Worm (Caenorhabditis elegans) whole organism, early embryonic: Measurements from ENCODE around the gene tomm-20.
A peak's percentile ranks its signal among the peaks of the same experiment; 100 is the strongest.

Source experiments
- B0310.2 ChIP-seq: sonication (generic microtip); optimal IDR thresholded peaks from 2 replicates; lab custom pipeline; 2016; ENCODE audit warnings: mild to moderate bottlenecking, missing genetic modification characterization, missing compliant biosample characterization
- F13C5.2 ChIP-seq: sonication (generic microtip); optimal IDR thresholded peaks from 2 replicates; lab custom pipeline; 2017; ENCODE audit warnings: mild to moderate bottlenecking, missing genetic modification characterization, inconsistent platforms, missing compliant biosample characterization
- aly-1 ChIP-seq: sonication (generic microtip); optimal IDR thresholded peaks from 2 replicates; lab custom pipeline; 2016; ENCODE audit warnings: missing genetic modification characterization, missing compliant biosample characterization
- ama-1 ChIP-seq: fragments of 150-350 bp; optimal IDR thresholded peaks from 2 replicates; lab custom pipeline; 2014
- ceh-13 ChIP-seq: fragments of 200-800 bp; sonication (Bioruptor generic); optimal IDR thresholded peaks from 2 replicates; lab custom pipeline; 2018; ENCODE audit warnings: mild to moderate bottlenecking, missing genetic modification characterization, missing compliant biosample characterization
- ceh-36 ChIP-seq: sonication (generic microtip); optimal IDR thresholded peaks from 2 replicates; lab custom pipeline; 2016; ENCODE audit warnings: missing genetic modification characterization, inconsistent platforms, missing compliant biosample characterization
- ets-7 ChIP-seq: sonication (generic microtip); optimal IDR thresholded peaks from 2 replicates; lab custom pipeline; 2016; ENCODE audit warnings: missing genotype, missing genetic modification characterization, missing compliant biosample characterization
- flt-1 ChIP-seq: fragments of 200-800 bp; sonication (Bioruptor generic); IDR thresholded peaks from 2 replicates; pipeline ENCODE4 v1.3.6; 2022; ENCODE audit warnings: missing genetic modification characterization, missing compliant biosample characterization
- hmbx-1 ChIP-seq: sonication (generic microtip); optimal IDR thresholded peaks from 2 replicates; lab custom pipeline; 2016; ENCODE audit warnings: mild to moderate bottlenecking, missing genetic modification characterization, missing compliant biosample characterization
- hmg-4 ChIP-seq: fragments of 200-800 bp; sonication (Bioruptor generic); optimal IDR thresholded peaks from 2 replicates; lab custom pipeline; 2018; ENCODE audit warnings: mild to moderate bottlenecking, missing genetic modification characterization, missing compliant biosample characterization
- hnd-1 ChIP-seq: sonication (generic microtip); optimal IDR thresholded peaks from 2 replicates; lab custom pipeline; 2016; ENCODE audit warnings: missing genetic modification characterization, missing compliant biosample characterization
- pes-1 ChIP-seq: fragments of 200-800 bp; sonication (Bioruptor generic); IDR thresholded peaks from 2 replicates; pipeline ENCODE4 v1.3.6; 2022; ENCODE audit warnings: missing genetic modification reagents, missing genetic modification characterization, missing compliant biosample characterization
- scrt-1 ChIP-seq: fragments of 200-800 bp; sonication (Bioruptor generic); IDR thresholded peaks from 2 replicates; pipeline ENCODE4 v1.3.6; 2022; ENCODE audit warnings: missing genetic modification characterization, missing compliant biosample characterization
- sea-1 ChIP-seq: fragments of 200-800 bp; sonication (Bioruptor generic); conservative IDR thresholded peaks from 2 replicates; pipeline ENCODE4 v1.3.6; 2022; ENCODE audit warnings: missing genetic modification characterization, missing compliant biosample characterization
- tbx-11 ChIP-seq: fragments of 200-800 bp; sonication (Bioruptor generic); IDR thresholded peaks from 2 replicates; pipeline ENCODE4 v1.3.6; 2022; ENCODE audit warnings: missing genetic modification characterization, missing compliant biosample characterization
- tbx-37 ChIP-seq: fragments of 200-800 bp; sonication (Bioruptor generic); conservative IDR thresholded peaks from 2 replicates; pipeline ENCODE4 v1.3.6; 2022; ENCODE audit warnings: missing genetic modification reagents, missing genetic modification characterization, missing compliant biosample characterization
- tra-4 ChIP-seq: sonication (generic microtip); optimal IDR thresholded peaks from 2 replicates; lab custom pipeline; 2017; ENCODE audit warnings: missing genetic modification characterization, missing compliant biosample characterization

Gene tomm-20

ce11 chrV:12351842-12352241 is 8.6 kb upstream of the tomm-20 start:
- TF ChIP-seq sea-1 (GFP tag; lab: Robert Waterston, UW) (no peak), flt-1 (GFP tag; lab: Robert Waterston, UW) (no peak), hmbx-1 (no peak)

ce11 chrV:12349365-12349764 is 6.1 kb upstream of the tomm-20 start:
- TF ChIP-seq hmg-4, result no peak
- no peak for TF ChIP-seq hmbx-1
- TF ChIP-seq B0310.2 (tag; lab: Kevin White, UChicago), result no peak
- TF ChIP-seq F13C5.2 (tag; lab: Kevin White, UChicago), result no peak
- TF ChIP-seq ets-7 (tag; lab: Kevin White, UChicago), result no peak
- no peak for TF ChIP-seq ceh-13 (GFP tag; lab: Kevin White, UChicago)
- no peak for TF ChIP-seq sea-1 (GFP tag; lab: Robert Waterston, UW)
- TF ChIP-seq tra-4 (tag; lab: Kevin White, UChicago), result no peak
- no peak for TF ChIP-seq aly-1 (tag; lab: Kevin White, UChicago)
- TF ChIP-seq flt-1 (GFP tag; lab: Robert Waterston, UW), result no peak
- TF ChIP-seq scrt-1 (GFP tag; lab: Robert Waterston, UW), result no peak
- no peak for TF ChIP-seq ceh-36 (tag; lab: Kevin White, UChicago)
- TF ChIP-seq hnd-1, result no peak

- TF ChIP-seq flt-1 (GFP tag; lab: Robert Waterston, UW) (no peak), hmg-4 (no peak), tbx-11 (GFP tag; lab: Robert Waterston, UW) (no peak), F13C5.2 (tag; lab: Kevin White, UChicago) (no peak), B0310.2 (tag; lab: Kevin White, UChicago) (no peak), ets-7 (tag; lab: Kevin White, UChicago) (no peak), pes-1 (GFP tag; lab: Robert Waterston, UW) (no peak)
These were observed 4.6 kb upstream of the tomm-20 start for ce11 chrV:12347854-12348253.

ce11 chrV:12345808-12346207 is 2.5 kb upstream of the tomm-20 start, which contains the start of gene snb-2:
snb-2 (minus strand) TSS chrV:12345908.
- no peak for TF ChIP-seq hnd-1
- no peak for TF ChIP-seq F13C5.2 (tag; lab: Kevin White, UChicago)

- no peak for TF ChIP-seq tbx-11 (GFP tag; lab: Robert Waterston, UW)
- TF ChIP-seq ceh-36 (tag; lab: Kevin White, UChicago), result no peak
- TF ChIP-seq ets-7 (tag; lab: Kevin White, UChicago), result no peak
- TF ChIP-seq aly-1 (tag; lab: Kevin White, UChicago), result no peak
- no peak for TF ChIP-seq tbx-37 (GFP tag; lab: Robert Waterston, UW)
- TF ChIP-seq ama-1, result no peak
- TF ChIP-seq ceh-13 (GFP tag; lab: Kevin White, UChicago), result no peak
- TF ChIP-seq hmg-4, result no peak
These were observed 1.6 kb upstream of the tomm-20 start, which contains the start of gene F23H12.3 for ce11 chrV:12344845-12345244. F23H12.3 (plus strand) TSS chrV:12345145.

ce11 chrV:12337894-12338293 is 5.4 kb downstream of the tomm-20 start, which contains the start of gene twk-13:
twk-13 (minus strand) TSS chrV:12337994.
- TF ChIP-seq pes-1 (GFP tag; lab: Robert Waterston, UW), result no peak
- TF ChIP-seq sea-1 (GFP tag; lab: Robert Waterston, UW), result no peak
- TF ChIP-seq hmg-4, result no peak
- no peak for TF ChIP-seq F13C5.2 (tag; lab: Kevin White, UChicago)
- TF ChIP-seq ceh-36 (tag; lab: Kevin White, UChicago), result no peak
- TF ChIP-seq scrt-1 (GFP tag; lab: Robert Waterston, UW), result no peak
- no peak for TF ChIP-seq aly-1 (tag; lab: Kevin White, UChicago)
- TF ChIP-seq tra-4 (tag; lab: Kevin White, UChicago), result no peak
- no peak for TF ChIP-seq B0310.2 (tag; lab: Kevin White, UChicago)

- TF ChIP-seq sea-1 (GFP tag; lab: Robert Waterston, UW), result no peak
- TF ChIP-seq ceh-13 (GFP tag; lab: Kevin White, UChicago), result no peak
- TF ChIP-seq F13C5.2 (tag; lab: Kevin White, UChicago), result no peak
- TF ChIP-seq ama-1, result no peak
- no peak for TF ChIP-seq tbx-11 (GFP tag; lab: Robert Waterston, UW)
- TF ChIP-seq tra-4 (tag; lab: Kevin White, UChicago), result no peak
- TF ChIP-seq ceh-36 (tag; lab: Kevin White, UChicago), result no peak
- no peak for TF ChIP-seq scrt-1 (GFP tag; lab: Robert Waterston, UW)
- TF ChIP-seq B0310.2 (tag; lab: Kevin White, UChicago), result no peak
- no peak for TF ChIP-seq tbx-37 (GFP tag; lab: Robert Waterston, UW)
- no peak for TF ChIP-seq pes-1 (GFP tag; lab: Robert Waterston, UW)
- no peak for TF ChIP-seq hmbx-1
- TF ChIP-seq hnd-1, result no peak
These were observed 8.9 kb downstream of the tomm-20 start for ce11 chrV:12334387-12334786.

- peak; percentile 46; the same call in 1 of the 2 replicates for TF ChIP-seq tbx-37 (GFP tag; lab: Robert Waterston, UW)
- no peak for TF ChIP-seq ama-1
- TF ChIP-seq F13C5.2 (tag; lab: Kevin White, UChicago), result no peak
- TF ChIP-seq scrt-1 (GFP tag; lab: Robert Waterston, UW), result 0 out of 2 replicates have a peak, but pooled peaks have one; percentile 65
- no peak for TF ChIP-seq hmbx-1
- TF ChIP-seq ceh-36 (tag; lab: Kevin White, UChicago), result peak; percentile 47
- TF ChIP-seq sea-1 (GFP tag; lab: Robert Waterston, UW), result peak; percentile 69; the same call in 1 of the 2 replicates
- peak; percentile 44 for TF ChIP-seq hmg-4
- TF ChIP-seq flt-1 (GFP tag; lab: Robert Waterston, UW), result 0 out of 2 replicates have a peak, but pooled peaks have one; percentile 50
- no peak for TF ChIP-seq tra-4 (tag; lab: Kevin White, UChicago)
- TF ChIP-seq ceh-13 (GFP tag; lab: Kevin White, UChicago), result peak; percentile 10
- TF ChIP-seq tbx-11 (GFP tag; lab: Robert Waterston, UW), result no peak; the same call in 1 of the 2 replicates
- no peak for TF ChIP-seq ets-7 (tag; lab: Kevin White, UChicago)
- TF ChIP-seq pes-1 (GFP tag; lab: Robert Waterston, UW), result peak; percentile 82
- TF ChIP-seq aly-1 (tag; lab: Kevin White, UChicago), result no peak
- no peak for TF ChIP-seq B0310.2 (tag; lab: Kevin White, UChicago)
- TF ChIP-seq hnd-1, result peak; percentile 9
These were observed 11.4 kb downstream of the tomm-20 start for ce11 chrV:12331820-12332219.
